Fruit fly (Drosophila melanogaster): Measurements from ENCODE around the gene CG1105.
A peak's percentile ranks its signal among the peaks of the same experiment; 100 is the strongest.

CG1105 gene

DNA sequence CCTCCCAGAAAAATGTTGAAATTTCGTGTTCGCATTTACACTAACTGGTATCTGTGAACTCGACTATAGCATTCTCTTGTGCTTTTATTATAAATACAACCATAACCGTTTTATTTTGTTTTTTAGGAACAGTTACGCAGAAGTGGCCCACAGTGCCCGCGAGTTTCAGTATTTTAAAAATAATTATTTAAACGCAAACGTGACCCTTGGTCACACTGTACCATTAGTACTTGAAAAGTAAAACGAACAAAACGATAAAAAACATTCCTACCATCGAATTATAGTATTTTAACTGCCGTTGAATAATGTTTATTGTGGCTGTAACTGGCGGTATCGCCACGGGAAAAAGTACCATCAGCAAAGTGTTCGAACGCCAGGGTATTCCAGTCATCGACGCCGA is 15.0 kb upstream of the CG1105 start, which contains the start of gene Dpck (continued):
- TF ChIP-seq Opbp (GFP tag; IDR thresholded peaks at IDR 0.05; ENCODE audit: partially characterized antibody) (no peak), pb (GFP tag; optimal IDR thresholded peaks at IDR 0.05) (no peak), CG3163 (GFP tag; optimal IDR thresholded peaks at IDR 0.05) (no peak), mam (GFP tag; optimal IDR thresholded peaks at IDR 0.05) (no peak), aop (GFP tag; IDR thresholded peaks at IDR 0.05) (no peak), Awh (GFP tag; IDR thresholded peaks at IDR 0.05) (no peak), CG12219 (GFP tag; optimal IDR thresholded peaks at IDR 0.05) (no peak), CG13296 (GFP tag; optimal IDR thresholded peaks at IDR 0.05) (peak; percentile 16), CG10654 (GFP tag; optimal IDR thresholded peaks at IDR 0.05) (peak; percentile 0), bowl (GFP tag; IDR thresholded peaks at IDR 0.05) (no peak), nerfin-2 (GFP tag; IDR thresholded peaks at IDR 0.05; ENCODE audit: partially characterized antibody) (no peak), gce (GFP tag; IDR thresholded peaks at IDR 0.05) (no peak), Neu2 (GFP tag; optimal IDR thresholded peaks at IDR 0.05; ENCODE audit: borderline replicate concordance) (no peak), CG30431 (GFP tag; optimal IDR thresholded peaks at IDR 0.05) (no peak), CG2712 (tag; optimal IDR thresholded peaks at IDR 0.05) (peak; percentile 29), lilli (GFP tag; optimal IDR thresholded peaks at IDR 0.05) (peak; percentile 36), CG6254 (GFP tag; optimal IDR thresholded peaks at IDR 0.05) (no peak), toy (GFP tag; IDR thresholded peaks at IDR 0.05) (no peak), Gug (GFP tag; IDR thresholded peaks at IDR 0.05) (no peak), chn (GFP tag; optimal IDR thresholded peaks at IDR 0.05) (no peak), dmrt11E (tag; optimal IDR thresholded peaks at IDR 0.05) (no peak), tgo (GFP tag; IDR thresholded peaks at IDR 0.05) (no peak), Lim3 (GFP tag; IDR thresholded peaks at IDR 0.05) (no peak), CG17359 (tag; optimal IDR thresholded peaks at IDR 0.05) (peak; percentile 27), CG32532 (GFP tag; IDR thresholded peaks at IDR 0.05) (no peak), amos (GFP tag; IDR thresholded peaks at IDR 0.05; ENCODE audit: partially characterized antibody) (no peak), CG4282 (GFP tag; optimal IDR thresholded peaks at IDR 0.05) (no peak), CG10431 (GFP tag; optimal IDR thresholded peaks at IDR 0.05) (peak; percentile 16), CG12155 (GFP tag; optimal IDR thresholded peaks at IDR 0.05) (no peak), CG30403 (GFP tag; optimal IDR thresholded peaks at IDR 0.05) (peak; percentile 39), zfh2 (GFP tag; optimal IDR thresholded peaks at IDR 0.05) (no peak), CG11398 (GFP tag; optimal IDR thresholded peaks at IDR 0.05) (peak; percentile 28), Ets97D (GFP tag; optimal IDR thresholded peaks at IDR 0.05) (peak; percentile 76), hth (optimal IDR thresholded peaks at IDR 0.05) (no peak), Fer3 (tag; optimal IDR thresholded peaks at IDR 0.05) (no peak), CG3847 (GFP tag; IDR thresholded peaks at IDR 0.05) (0 out of 2 replicates have a peak, but pooled peaks have one; percentile 32), CG11247 (GFP tag; IDR thresholded peaks at IDR 0.05) (no peak), CG8359 (GFP tag; optimal IDR thresholded peaks at IDR 0.05; ENCODE audit: borderline replicate concordance) (no peak), mld (GFP tag; IDR thresholded peaks at IDR 0.05; ENCODE audit: partially characterized antibody) (no peak), Sox100B (GFP tag; optimal IDR thresholded peaks at IDR 0.05) (peak; percentile 21), gcm2 (GFP tag; optimal IDR thresholded peaks at IDR 0.05) (no peak), maf-S (GFP tag; optimal IDR thresholded peaks at IDR 0.05) (no peak), Eip74EF (GFP tag; optimal IDR thresholded peaks at IDR 0.05) (peak in 1 of 2 experiments; percentile 12), Nf-YC (tag; optimal IDR thresholded peaks at IDR 0.05) (peak; percentile 28), CG10543 (GFP tag; optimal IDR thresholded peaks at IDR 0.05) (peak; percentile 21), nau (GFP tag; optimal IDR thresholded peaks at IDR 0.05) (no peak), CG18764 (GFP tag; optimal IDR thresholded peaks at IDR 0.05) (peak; percentile 3), chinmo (GFP tag; IDR thresholded peaks at IDR 0.05; ENCODE audit: partially characterized antibody) (no peak), hkb (optimal IDR thresholded peaks at IDR 0.05) (no peak), hkb (GFP tag; IDR thresholded peaks at IDR 0.05) (0 out of 2 replicates have a peak, but pooled peaks have one; percentile 21), CG16813 (GFP tag; IDR thresholded peaks at IDR 0.05; ENCODE audit: partially characterized antibody) (no peak), GATAe (GFP tag; conservative IDR thresholded peaks at IDR 0.05) (no peak)
